Worm (Caenorhabditis elegans) whole organism, L1 larva: ENCODE results near the gene F47E1.1.
A peak's percentile ranks its signal among the peaks of the same experiment; 100 is the strongest.

Source experiments
- C04F5.9 ChIP-seq: sonication (generic microtip); optimal IDR thresholded peaks from 2 replicates; lab custom pipeline; 2016; ENCODE audit warnings: missing genetic modification characterization, missing compliant biosample characterization
- C16A3.4 ChIP-seq: fragments of 150-350 bp; optimal IDR thresholded peaks from 2 replicates; lab custom pipeline; 2014; ENCODE audit warnings: missing biosample characterization, missing genetic modification characterization
- F16B12.6 ChIP-seq: fragments of 150-350 bp; optimal IDR thresholded peaks from 2 replicates; lab custom pipeline; 2014; ENCODE audit warnings: missing biosample characterization, missing genetic modification characterization
- Y116A8C.19 ChIP-seq: sonication (generic microtip); optimal IDR thresholded peaks from 2 replicates; lab custom pipeline; 2016; ENCODE audit warnings: missing compliant biosample characterization, missing genetic modification characterization, borderline replicate concordance
- aha-1 ChIP-seq: fragments of 150-350 bp; optimal IDR thresholded peaks from 2 replicates; lab custom pipeline; 2014; ENCODE audit warnings: missing biosample characterization, missing genetic modification characterization
- blmp-1 ChIP-seq: fragments of 150-350 bp; optimal IDR thresholded peaks from 2 replicates; lab custom pipeline; 2014; ENCODE audit warnings: missing biosample characterization, missing genetic modification characterization
- ceh-63 ChIP-seq: fragments of 200-800 bp; sonication (Bioruptor generic); optimal IDR thresholded peaks from 2 replicates; lab custom pipeline; 2018; ENCODE audit warnings: mild to moderate bottlenecking, missing genetic modification characterization, missing compliant biosample characterization
- dpl-1 ChIP-seq, 3 experiments: fragments of 150-350 bp in 2 of 3; sonication (generic microtip) in 1 of 3; optimal IDR thresholded peaks; 2 replicates each; lab custom pipeline; 2014 to 2017; ENCODE audit warnings: missing biosample characterization in 3 of 3, missing genetic modification characterization in 3 of 3, missing genetic modification reagents in 3 of 3
- efl-1 ChIP-seq, 4 experiments: fragments of 150-350 bp; optimal IDR thresholded peaks in 3 of 4; peaks in 1 of 4; 1 replicate in 1 of 4; 2 replicates in 3 of 4; lab custom pipeline; 2014; ENCODE audit warnings: missing biosample characterization in 2 of 4, missing genetic modification characterization in 2 of 4, missing genetic modification reagents in 2 of 4
- egl-13 ChIP-seq: sonication (generic microtip); optimal IDR thresholded peaks from 2 replicates; lab custom pipeline; 2016; ENCODE audit warnings: missing genotype, missing genetic modification reagents, missing genetic modification characterization, missing compliant biosample characterization
- elt-2 ChIP-seq: sonication (generic microtip); optimal IDR thresholded peaks from 2 replicates; lab custom pipeline; 2016; ENCODE audit warnings: missing genetic modification characterization, mild to moderate bottlenecking, inconsistent platforms, missing compliant biosample characterization, missing genetic modification reagents
- elt-3 ChIP-seq, 6 experiments: fragments of 150-350 bp in 1 of 6; sonication (generic microtip); optimal IDR thresholded peaks; 2 replicates each; lab custom pipeline; 2017 to 2018; ENCODE audit warnings: missing biosample characterization in 6 of 6, missing genetic modification characterization in 6 of 6, inconsistent platforms in 1 of 6
- fkh-4 ChIP-seq: sonication (generic microtip); optimal IDR thresholded peaks from 2 replicates; lab custom pipeline; 2016; ENCODE audit warnings: missing compliant biosample characterization, missing genetic modification characterization, borderline replicate concordance
- fkh-8 ChIP-seq: sonication (generic microtip); optimal IDR thresholded peaks from 2 replicates; lab custom pipeline; 2016; ENCODE audit warnings: mild to moderate bottlenecking, missing genetic modification characterization, missing compliant biosample characterization
- grh-1 ChIP-seq: fragments of 200-800 bp; sonication (Bioruptor generic); IDR thresholded peaks from 2 replicates; pipeline ENCODE4 v1.3.6; 2022; ENCODE audit warnings: missing genetic modification reagents, missing genetic modification characterization, missing compliant biosample characterization
- hlh-17 ChIP-seq: fragments of 200-800 bp; sonication (Bioruptor generic); optimal IDR thresholded peaks from 2 replicates; lab custom pipeline; 2018; ENCODE audit warnings: missing genetic modification characterization, mild to moderate bottlenecking, missing compliant biosample characterization, moderate library complexity, borderline replicate concordance
- hpl-2 ChIP-seq: fragments of 150-350 bp; optimal IDR thresholded peaks from 2 replicates; lab custom pipeline; 2014; ENCODE audit warnings: missing biosample characterization, missing genetic modification reagents, missing genetic modification characterization
- lin-13 ChIP-seq: fragments of 150-350 bp; optimal IDR thresholded peaks from 2 replicates; lab custom pipeline; 2014; ENCODE audit warnings: missing biosample characterization, missing genetic modification reagents, missing genetic modification characterization
- lin-14 ChIP-seq: fragments of 200-800 bp; sonication (Bioruptor generic); optimal IDR thresholded peaks from 2 replicates; lab custom pipeline; 2018; ENCODE audit warnings: mild to moderate bottlenecking, missing genetic modification characterization, moderate library complexity, missing compliant biosample characterization
- lin-15B ChIP-seq: fragments of 150-350 bp; sonication (generic microtip); optimal IDR thresholded peaks from 3 replicates; lab custom pipeline; 2014; ENCODE audit warnings: missing biosample characterization, missing genetic modification characterization
- lin-35 ChIP-seq, 2 experiments: fragments of 150-350 bp; optimal IDR thresholded peaks; 2 replicates each; lab custom pipeline; 2014; ENCODE audit warnings: missing biosample characterization in 2 of 2, missing genetic modification characterization in 2 of 2, missing genetic modification reagents in 2 of 2
- mab-9 ChIP-seq: fragments of 200-800 bp; sonication (Bioruptor generic); IDR thresholded peaks from 2 replicates; pipeline ENCODE4 v1.3.6; 2022; ENCODE audit warnings: missing genetic modification reagents, missing genetic modification characterization, missing compliant biosample characterization
- mdl-1 ChIP-seq, 2 experiments: fragments of 150-350 bp; optimal IDR thresholded peaks; 2 replicates each; lab custom pipeline; 2014 to 2017; ENCODE audit warnings: missing biosample characterization in 2 of 2, missing genetic modification characterization in 2 of 2, inconsistent platforms in 1 of 2
- mef-2 ChIP-seq: fragments of 150-350 bp; optimal IDR thresholded peaks from 2 replicates; lab custom pipeline; 2014; ENCODE audit warnings: missing biosample characterization, missing genetic modification characterization
- mep-1 ChIP-seq: fragments of 150-350 bp; optimal IDR thresholded peaks from 2 replicates; lab custom pipeline; 2014; ENCODE audit warnings: missing biosample characterization, missing genetic modification characterization
- nhr-28 ChIP-seq: fragments of 150-350 bp; optimal IDR thresholded peaks from 2 replicates; lab custom pipeline; 2014; ENCODE audit warnings: missing biosample characterization, missing genetic modification characterization
- nhr-47 ChIP-seq: sonication (generic microtip); optimal IDR thresholded peaks from 2 replicates; lab custom pipeline; 2016; ENCODE audit warnings: mild to moderate bottlenecking, missing genetic modification characterization, moderate library complexity, missing compliant biosample characterization
- nhr-71 ChIP-seq: sonication (generic microtip); optimal IDR thresholded peaks from 2 replicates; lab custom pipeline; 2016; ENCODE audit warnings: mild to moderate bottlenecking, missing genetic modification characterization, moderate library complexity, missing compliant biosample characterization
- nhr-76 ChIP-seq: sonication (generic microtip); optimal IDR thresholded peaks from 2 replicates; lab custom pipeline; 2017; ENCODE audit warnings: missing biosample characterization, missing genetic modification characterization
- nhr-85 ChIP-seq: sonication (generic microtip); peaks from one replicate; lab custom pipeline; 2016; ENCODE audit warnings: missing genetic modification characterization, inconsistent platforms, missing compliant biosample characterization
- rnt-1 ChIP-seq: sonication (generic microtip); optimal IDR thresholded peaks from 2 replicates; lab custom pipeline; 2016; ENCODE audit warnings: mild to moderate bottlenecking, missing genetic modification characterization, moderate library complexity, missing compliant biosample characterization
- skn-1 ChIP-seq: fragments of 150-350 bp; optimal IDR thresholded peaks from 2 replicates; lab custom pipeline; 2014; ENCODE audit warnings: missing biosample characterization, missing genetic modification characterization
- sptf-1 ChIP-seq: fragments of 150-350 bp; optimal IDR thresholded peaks from 2 replicates; lab custom pipeline; 2014; ENCODE audit warnings: missing biosample characterization, missing genetic modification characterization
- unc-130 ChIP-seq: fragments of 150-350 bp; optimal IDR thresholded peaks from 2 replicates; lab custom pipeline; 2017; ENCODE audit warnings: missing biosample characterization, missing genetic modification characterization, inconsistent platforms
- unc-30 ChIP-seq: sonication (generic microtip); optimal IDR thresholded peaks from 2 replicates; lab custom pipeline; 2017; ENCODE audit warnings: missing biosample characterization, missing genetic modification characterization
- unc-62 ChIP-seq: fragments of 150-350 bp; optimal IDR thresholded peaks from 2 replicates; lab custom pipeline; 2014; ENCODE audit warnings: missing biosample characterization, missing genetic modification reagents, missing genetic modification characterization
- ztf-11 ChIP-seq, 2 experiments: sonication (generic microtip); optimal IDR thresholded peaks; 2 replicates each; lab custom pipeline; 2016 to 2017; ENCODE audit warnings: missing genetic modification characterization in 2 of 2, missing biosample characterization in 1 of 2, missing compliant biosample characterization in 1 of 2

Gene F47E1.1

ce11 chrX:9091380-9091779, 14.4 kb downstream of the F47E1.1 start (continued):
- TF ChIP-seq hlh-17 (GFP tag; lab: Kevin White, UChicago) (no peak), nhr-28 (tag; lab: Kevin White, UChicago) (no peak), lin-13 (GFP tag; lab: Kevin White, UChicago) (peak; percentile 23), sptf-1 (tag; lab: Kevin White, UChicago) (no peak), unc-130 (peak; percentile 64), unc-30 (tag; lab: Kevin White, UChicago) (no peak), unc-62 (GFP tag; lab: Kevin White, UChicago) (no peak), nhr-71 (peak; percentile 76), hpl-2 (GFP tag; lab: Kevin White, UChicago) (no peak), elt-2 (tag; lab: Kevin White, UChicago) (peak; percentile 15), fkh-8 (tag; lab: Kevin White, UChicago) (peak; percentile 49)

- peak in 1 of 2 experiments; percentile 14 for TF ChIP-seq mdl-1 (tag; optimal IDR thresholded peaks at IDR 0.05; lab: Kevin White, UChicago)
- no peak for TF ChIP-seq efl-1 (optimal IDR thresholded peaks at IDR 0.05; lab: Kevin White, UChicago)
- TF ChIP-seq efl-1 (GFP tag; optimal IDR thresholded peaks at IDR 0.05 in 1 of 2; lab: Kevin White, UChicago) = peak in 1 of 2 experiments; percentile 84
- no peak for TF ChIP-seq lin-35 (GFP tag; optimal IDR thresholded peaks at IDR 0.05; lab: Kevin White, UChicago)
- no peak for TF ChIP-seq dpl-1 (GFP tag; optimal IDR thresholded peaks at IDR 0.05; lab: Kevin White, UChicago)
- no peak for TF ChIP-seq C04F5.9 (tag; lab: Kevin White, UChicago)
- no peak for TF ChIP-seq lin-15B (tag; lab: Kevin White, UChicago)
- TF ChIP-seq, all 84 proteins: peak for 2
These were observed 14.9 kb downstream of the F47E1.1 start for ce11 chrX:9091873-9092272.

ce11 chrX:9096861-9097260, 19.9 kb downstream of the F47E1.1 start:
- TF ChIP-seq hlh-17 (GFP tag; lab: Kevin White, UChicago) (no peak), unc-30 (tag; lab: Kevin White, UChicago) (no peak), grh-1 (GFP tag; lab: Robert Waterston, UW) (no peak), lin-35 (GFP tag; optimal IDR thresholded peaks at IDR 0.05; lab: Kevin White, UChicago) (peak in 1 of 2 experiments; percentile 16), elt-2 (tag; lab: Kevin White, UChicago) (peak; percentile 62), lin-14 (peak; percentile 8)
- TF ChIP-seq, all 84 proteins: peak for 3

- TF ChIP-seq unc-130 (no peak), mab-9 (no peak), ceh-63 (GFP tag; lab: Kevin White, UChicago) (no peak), nhr-71 (no peak), grh-1 (GFP tag; lab: Robert Waterston, UW) (no peak), unc-62 (GFP tag; lab: Kevin White, UChicago) (no peak), efl-1 (optimal IDR thresholded peaks at IDR 0.05; lab: Kevin White, UChicago) (no peak), efl-1 (GFP tag; optimal IDR thresholded peaks at IDR 0.05 in 1 of 2; lab: Kevin White, UChicago) (peak in 1 of 2 experiments; percentile 41), lin-14 (peak; percentile 18), blmp-1 (peak; percentile 74)
These were observed 25.2 kb downstream of the F47E1.1 start for ce11 chrX:9102150-9102549.

ce11 chrX:9103048-9103447, 26.1 kb downstream of the F47E1.1 start:
- TF ChIP-seq nhr-28 (tag; lab: Kevin White, UChicago) (no peak), aha-1 (tag; lab: Kevin White, UChicago) (no peak), mef-2 (tag; lab: Kevin White, UChicago) (no peak), egl-13 (tag; lab: Kevin White, UChicago) (no peak), skn-1 (tag; lab: Kevin White, UChicago) (no peak)
- TF ChIP-seq, all 84 proteins: peak for 0

ce11 chrX:9103584-9103983, 26.6 kb downstream of the F47E1.1 start:
- TF ChIP-seq lin-35 (GFP tag; optimal IDR thresholded peaks at IDR 0.05; lab: Kevin White, UChicago) (peak in 1 of 2 experiments; percentile 35), elt-3 (tag; optimal IDR thresholded peaks at IDR 0.05; lab: Kevin White, UChicago) (no peak), lin-14 (peak; percentile 41), Y116A8C.19 (tag; lab: Kevin White, UChicago) (no peak), hpl-2 (GFP tag; lab: Kevin White, UChicago) (no peak), fkh-4 (no peak), ztf-11 (tag; optimal IDR thresholded peaks at IDR 0.05; lab: Kevin White, UChicago) (no peak), blmp-1 (no peak), nhr-47 (tag; lab: Kevin White, UChicago) (no peak), mab-9 (no peak), nhr-85 (peak; percentile 83), nhr-71 (peak; percentile 8), nhr-76 (tag; lab: Kevin White, UChicago) (no peak), C16A3.4 (tag; lab: Kevin White, UChicago) (no peak), mep-1 (tag; lab: Kevin White, UChicago) (no peak), fkh-8 (tag; lab: Kevin White, UChicago) (no peak), rnt-1 (tag; lab: Kevin White, UChicago) (no peak), efl-1 (optimal IDR thresholded peaks at IDR 0.05; lab: Kevin White, UChicago) (no peak), efl-1 (GFP tag; optimal IDR thresholded peaks at IDR 0.05 in 1 of 2; lab: Kevin White, UChicago) (peak in 1 of 2 experiments; percentile 56), F16B12.6 (tag; lab: Kevin White, UChicago) (no peak)
